Worm (Caenorhabditis elegans) whole organism, late embryonic: Measurements from ENCODE around the gene R11.4.

Source experiments
- C08G9.2 ChIP-seq: sonication (generic microtip); optimal IDR thresholded peaks from 2 replicates; lab custom pipeline; 2016; ENCODE audit warnings: mild to moderate bottlenecking, missing genetic modification characterization, moderate library complexity, missing compliant biosample characterization
- T23F11.4 ChIP-seq: fragments of 200-800 bp; sonication (Bioruptor generic); optimal IDR thresholded peaks from 2 replicates; lab custom pipeline; 2018; ENCODE audit warnings: mild to moderate bottlenecking, missing genetic modification characterization, missing compliant biosample characterization
- ceh-30 ChIP-seq: fragments of 150-350 bp; optimal IDR thresholded peaks from 2 replicates; lab custom pipeline; 2014; ENCODE audit warnings: missing biosample characterization, missing genetic modification characterization
- hlh-13 ChIP-seq: fragments of 200-800 bp; sonication (Bioruptor generic); optimal IDR thresholded peaks from 2 replicates; lab custom pipeline; 2018; ENCODE audit warnings: mild to moderate bottlenecking, missing genetic modification characterization, missing compliant biosample characterization
- ref-2 ChIP-seq: sonication (generic microtip); optimal IDR thresholded peaks from 2 replicates; lab custom pipeline; 2016; ENCODE audit warnings: missing genetic modification characterization, missing compliant biosample characterization
- unc-3 ChIP-seq, 2 experiments: fragments of 200-800 bp in 1 of 2; sonication (Bioruptor generic) in 1 of 2; sonication (generic microtip) in 1 of 2; conservative IDR thresholded peaks in 1 of 2; optimal IDR thresholded peaks in 1 of 2; 2 replicates each; pipeline versions ENCODE4 v1.3.6 to Lab custom; 2016 to 2022; ENCODE audit warnings: missing compliant biosample characterization in 2 of 2, missing genetic modification characterization in 2 of 2, missing genetic modification reagents in 1 of 2

DNA sequence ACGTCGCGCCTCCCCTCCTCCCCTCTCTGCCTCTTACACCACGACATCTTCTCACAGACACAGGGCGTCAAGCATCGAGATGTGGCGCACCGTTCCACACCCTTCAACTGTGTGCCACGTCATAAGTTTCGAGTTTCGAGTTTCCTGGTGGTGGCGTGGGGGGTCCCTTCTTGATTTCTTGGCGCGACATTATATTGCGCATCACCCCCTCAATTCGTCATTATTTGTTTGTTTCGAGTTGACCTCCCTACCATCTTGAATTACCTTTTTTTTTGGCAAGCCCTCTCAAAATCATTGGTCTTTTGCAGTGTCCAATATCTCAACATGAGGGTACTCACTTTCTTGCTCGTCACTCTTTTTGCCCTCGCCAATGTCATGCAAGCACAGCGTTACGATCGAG lies 26.3 kb downstream of the R11.4 start, which contains the start of gene nlp-67:
- no peak for TF ChIP-seq unc-3 (GFP tag; conservative IDR thresholded peaks at IDR 0.05; lab: Robert Waterston, UW)
- no peak for TF ChIP-seq unc-3 (tag; optimal IDR thresholded peaks at IDR 0.05; lab: Kevin White, UChicago)
- TF ChIP-seq hlh-13 (GFP tag; lab: Kevin White, UChicago) = no peak
- TF ChIP-seq ref-2 (tag; lab: Kevin White, UChicago) = no peak
- no peak for TF ChIP-seq ceh-30 (tag; lab: Kevin White, UChicago)
- TF ChIP-seq C08G9.2 (tag; lab: Kevin White, UChicago) = no peak
- TF ChIP-seq T23F11.4 (GFP tag; lab: Kevin White, UChicago) = no peak
